Worm (Caenorhabditis elegans) whole organism, late embryonic: Measurements from ENCODE around the gene ist-1.

Experiments
- F13H6.1 ChIP-seq: sonication (generic microtip); optimal IDR thresholded peaks from 2 replicates; lab custom pipeline; 2016; ENCODE audit warnings: missing genetic modification characterization, missing compliant biosample characterization
- K02D7.2 ChIP-seq: sonication (generic microtip); optimal IDR thresholded peaks from 2 replicates; lab custom pipeline; 2017; ENCODE audit warnings: mild to moderate bottlenecking, missing genetic modification characterization, missing compliant biosample characterization
- Y22D7AL.16 ChIP-seq: sonication (generic microtip); optimal IDR thresholded peaks from 2 replicates; lab custom pipeline; 2016; ENCODE audit warnings: missing genetic modification characterization, missing compliant biosample characterization
- ahr-1 ChIP-seq: sonication (generic microtip); optimal IDR thresholded peaks from 2 replicates; lab custom pipeline; 2016; ENCODE audit warnings: missing genetic modification characterization, missing compliant biosample characterization
- ama-1 ChIP-seq: fragments of 150-350 bp; optimal IDR thresholded peaks from 2 replicates; lab custom pipeline; 2014
- ceh-19 ChIP-seq: fragments of 200-800 bp; sonication (Bioruptor generic); optimal IDR thresholded peaks from 2 replicates; lab custom pipeline; 2018; ENCODE audit warnings: mild to moderate bottlenecking, missing genetic modification characterization, missing compliant biosample characterization
- ceh-2 ChIP-seq: sonication (generic microtip); optimal IDR thresholded peaks from 2 replicates; lab custom pipeline; 2016; ENCODE audit warnings: missing genotype, missing genetic modification characterization, missing compliant biosample characterization
- ceh-31 ChIP-seq: sonication (generic microtip); optimal IDR thresholded peaks from 2 replicates; lab custom pipeline; 2016; ENCODE audit warnings: missing genetic modification characterization, missing compliant biosample characterization
- ceh-48 ChIP-seq: sonication (generic microtip); optimal IDR thresholded peaks from 2 replicates; lab custom pipeline; 2016; ENCODE audit warnings: missing genetic modification characterization, inconsistent platforms, missing compliant biosample characterization
- ceh-6 ChIP-seq: fragments of 200-800 bp; sonication (Bioruptor generic); optimal IDR thresholded peaks from 2 replicates; lab custom pipeline; 2018; ENCODE audit warnings: mild to moderate bottlenecking, missing genetic modification characterization, missing compliant biosample characterization
- fkh-6 ChIP-seq: sonication (generic microtip); optimal IDR thresholded peaks from 2 replicates; lab custom pipeline; 2016; ENCODE audit warnings: missing genetic modification characterization, missing compliant biosample characterization
- lim-6 ChIP-seq: sonication (generic microtip); optimal IDR thresholded peaks from 2 replicates; lab custom pipeline; 2016; ENCODE audit warnings: missing genetic modification characterization, missing compliant biosample characterization
- nfya-1 ChIP-seq: sonication (generic microtip); optimal IDR thresholded peaks from 2 replicates; lab custom pipeline; 2017; ENCODE audit warnings: missing genetic modification characterization, mild to moderate bottlenecking, missing compliant biosample characterization, antibody characterized with exemption, moderate library complexity
- nhr-232 ChIP-seq: sonication (generic microtip); optimal IDR thresholded peaks from 2 replicates; lab custom pipeline; 2016; ENCODE audit warnings: missing genetic modification characterization, missing compliant biosample characterization
- npax-4 ChIP-seq: sonication (generic microtip); optimal IDR thresholded peaks from 2 replicates; lab custom pipeline; 2016; ENCODE audit warnings: missing genetic modification characterization, missing compliant biosample characterization
- pha-4 ChIP-seq: fragments of 150-350 bp; optimal IDR thresholded peaks from 2 replicates; lab custom pipeline; 2018; ENCODE audit warnings: missing biosample characterization, missing genetic modification reagents, missing genetic modification characterization
- rnt-1 ChIP-seq: sonication (generic microtip); optimal IDR thresholded peaks from 2 replicates; lab custom pipeline; 2016; ENCODE audit warnings: missing genetic modification characterization, missing compliant biosample characterization
- tbx-2 ChIP-seq: sonication (generic microtip); optimal IDR thresholded peaks from 2 replicates; lab custom pipeline; 2016; ENCODE audit warnings: missing genetic modification characterization, missing compliant biosample characterization
- unc-55 ChIP-seq: sonication (generic microtip); optimal IDR thresholded peaks from 2 replicates; lab custom pipeline; 2017; ENCODE audit warnings: missing biosample characterization, missing genetic modification reagents, missing genetic modification characterization
- zip-5 ChIP-seq: sonication (generic microtip); optimal IDR thresholded peaks from 2 replicates; lab custom pipeline; 2016; ENCODE audit warnings: missing genetic modification characterization, missing compliant biosample characterization

Gene ist-1

ce11 chrX:7187602-7188001 lies 61.2 kb downstream of the ist-1 start, which contains the start of gene C55B6.4:
Gene C55B6.4 (minus strand): TSS chrX:7187702.
- TF ChIP-seq ceh-2 (tag; lab: Kevin White, UChicago) (no peak), ceh-19 (no peak), fkh-6 (no peak), nfya-1 (tag; lab: Kevin White, UChicago) (no peak), K02D7.2 (tag; lab: Kevin White, UChicago) (no peak), ahr-1 (tag; lab: Kevin White, UChicago) (no peak), tbx-2 (tag; lab: Kevin White, UChicago) (no peak), ceh-31 (tag; lab: Kevin White, UChicago) (no peak), ceh-48 (tag; lab: Kevin White, UChicago) (no peak), pha-4 (tag; lab: Kevin White, UChicago) (no peak), F13H6.1 (no peak), lim-6 (tag; lab: Kevin White, UChicago) (no peak), Y22D7AL.16 (tag; lab: Kevin White, UChicago) (no peak), unc-55 (GFP tag; lab: Kevin White, UChicago) (no peak), npax-4 (tag; lab: Kevin White, UChicago) (no peak), zip-5 (tag; lab: Kevin White, UChicago) (no peak), ama-1 (lab: Kevin White, UChicago) (no peak), rnt-1 (no peak), ceh-6 (GFP tag; lab: Kevin White, UChicago) (no peak), nhr-232 (no peak)
